Worm (Caenorhabditis elegans) whole organism, dauer: ENCODE data around the gene gar-3.

Source experiments
- unc-62 ChIP-seq: sonication (generic microtip); optimal IDR thresholded peaks from 2 replicates; lab custom pipeline; 2017; ENCODE audit warnings: missing biosample characterization, missing genetic modification reagents, missing genetic modification characterization

Gene gar-3

DNA sequence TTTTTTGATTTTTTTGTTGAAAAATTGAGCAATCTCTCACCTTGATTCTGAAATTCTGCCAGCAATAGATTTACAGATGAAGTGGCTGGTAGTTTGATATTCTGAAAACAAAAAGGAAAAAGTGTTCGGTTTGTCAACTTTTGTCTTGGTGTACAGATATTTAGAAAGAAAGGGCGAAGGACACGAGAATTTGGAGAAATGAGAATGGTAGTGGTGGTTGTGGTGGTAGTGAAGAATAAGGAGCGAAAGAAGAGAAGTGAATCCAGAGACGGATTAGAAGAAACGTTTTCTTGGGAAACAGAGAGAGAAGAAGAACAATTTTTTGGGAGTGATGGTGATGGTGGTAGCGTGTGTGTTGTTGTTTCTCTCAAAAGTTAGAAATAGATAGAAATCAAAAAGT, at the start of gene gar-3:
TSS of gene gar-3 (minus strand) at position 101 of the 400 bp plus-strand sequence.
- no peak for TF ChIP-seq unc-62 (GFP tag; lab: Kevin White, UChicago)

- TF ChIP-seq unc-62 (GFP tag; lab: Kevin White, UChicago), result no peak
Measured at ce11 chrV:14625662-14626061, 46.1 kb upstream of the gar-3 start.

ce11 chrV:14620835-14621234, 41.3 kb upstream of the gar-3 start, which contains the start of gene hot-1:
Gene hot-1 (plus strand): TSS chrV:14621135.
- no peak for TF ChIP-seq unc-62 (GFP tag; lab: Kevin White, UChicago)

DNA sequence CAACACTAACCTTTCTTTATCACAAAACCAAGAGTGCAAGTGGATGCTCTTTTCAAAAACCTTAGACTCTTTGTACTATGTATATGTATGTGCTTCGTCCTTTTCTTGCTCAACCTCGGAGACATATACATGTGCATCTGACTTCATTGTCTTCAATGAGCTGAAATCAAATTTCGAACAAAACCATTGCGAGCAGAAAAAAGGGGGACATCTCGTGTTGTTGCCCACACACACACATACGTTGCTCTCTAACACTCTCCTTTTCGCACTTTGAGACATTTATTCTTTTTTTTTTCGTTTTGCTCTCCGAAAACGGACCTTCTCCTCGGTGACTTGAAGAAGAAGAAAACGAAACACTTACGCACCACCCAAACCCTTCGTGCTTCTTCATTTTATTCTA, 40.8 kb upstream of the gar-3 start:
- TF ChIP-seq unc-62 (GFP tag; lab: Kevin White, UChicago), result no peak

- TF ChIP-seq unc-62 (GFP tag; lab: Kevin White, UChicago), result no peak
Measured at ce11 chrV:14617711-14618110, 38.2 kb upstream of the gar-3 start.

DNA sequence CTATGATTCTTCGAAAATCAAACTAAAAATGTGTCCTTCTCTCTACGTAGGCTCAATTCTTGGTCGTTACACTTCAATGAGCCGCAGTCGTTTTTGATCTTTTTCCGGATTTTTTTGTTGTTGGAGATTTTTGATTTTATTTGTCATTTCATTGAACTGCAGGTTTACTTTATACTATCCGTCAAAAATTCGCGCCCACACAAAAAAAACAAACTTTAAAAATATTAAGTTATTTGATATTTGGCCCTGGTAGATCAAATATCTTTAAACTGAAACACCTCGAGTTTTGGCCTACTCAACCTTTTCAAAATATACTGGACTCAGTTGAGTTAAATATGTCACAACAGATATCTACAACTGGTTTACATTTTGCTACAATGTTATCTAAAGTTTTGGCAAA, 36.2 kb upstream of the gar-3 start:
- no peak for TF ChIP-seq unc-62 (GFP tag; lab: Kevin White, UChicago)

DNA sequence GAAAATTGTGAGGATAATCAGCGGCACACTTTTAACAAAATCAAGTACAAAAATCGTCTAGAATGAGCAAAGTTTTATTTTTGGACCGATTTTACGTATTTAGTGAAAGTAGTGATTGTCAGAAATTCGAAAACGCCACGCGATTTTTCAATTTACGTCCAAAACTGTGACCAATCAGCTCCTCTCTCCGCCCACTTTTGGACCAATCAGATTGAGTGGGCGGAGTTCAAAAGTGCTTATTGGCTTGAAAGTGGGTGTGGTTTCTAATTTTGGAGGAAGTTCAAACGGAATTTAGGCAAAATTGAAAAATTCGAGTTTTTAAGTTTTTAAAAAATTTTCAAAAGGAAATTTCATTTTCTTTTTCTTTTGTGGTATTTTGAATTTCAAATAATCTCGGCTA, 34.9 kb upstream of the gar-3 start:
- TF ChIP-seq unc-62 (GFP tag; lab: Kevin White, UChicago), result no peak

DNA sequence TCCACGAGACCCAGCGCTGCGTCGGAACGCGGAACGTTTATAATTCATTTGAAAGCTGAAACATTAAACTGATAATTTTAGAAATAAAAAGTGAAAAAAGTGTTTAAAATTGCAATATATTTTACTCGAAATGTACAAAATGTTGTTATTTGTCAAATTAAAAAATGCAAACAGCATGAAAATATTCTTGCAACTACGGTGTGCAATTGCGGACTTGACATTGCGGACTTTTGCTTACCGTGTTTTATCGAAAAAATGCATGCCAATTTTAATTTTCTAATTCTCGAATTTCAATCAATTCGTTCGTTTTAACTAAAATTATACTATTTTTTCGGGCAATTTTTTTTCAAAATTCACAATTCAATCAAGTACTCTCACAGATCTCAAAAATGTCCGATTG, 32.6 kb upstream of the gar-3 start, which contains the start of the genes R11H6.5 and ccnk-1:
TSS of gene R11H6.5 (minus strand) at position 55 of the 400 bp plus-strand sequence.
TSS of gene ccnk-1 (plus strand) at position 381 of the 400 bp plus-strand sequence.
- TF ChIP-seq unc-62 (GFP tag; lab: Kevin White, UChicago), result no peak

- TF ChIP-seq unc-62 (GFP tag; lab: Kevin White, UChicago), result no peak
Measured at ce11 chrV:14610781-14611180, 31.3 kb upstream of the gar-3 start.

DNA sequence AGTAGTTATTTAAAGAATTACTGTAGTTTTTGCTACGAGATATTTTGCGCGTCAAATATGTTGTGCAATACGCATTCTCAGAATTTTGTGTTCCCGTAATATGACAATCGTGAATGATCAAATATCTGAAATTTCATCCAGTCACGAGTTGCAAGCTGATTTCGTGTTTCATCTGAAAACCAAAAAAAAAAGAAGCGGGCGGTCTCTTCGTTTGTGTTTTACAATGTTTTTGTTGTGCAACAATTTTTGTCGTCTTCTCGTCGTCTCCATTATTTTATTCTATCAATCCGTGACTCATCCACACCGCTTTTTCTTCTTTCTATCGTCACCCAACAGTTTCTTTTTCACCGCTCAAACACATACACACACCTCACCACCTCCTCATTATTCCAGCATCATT, 30.1 kb upstream of the gar-3 start, which contains the start of gene R11H6.4:
TSS of gene R11H6.4 (plus strand) at position 301 of the 400 bp plus-strand sequence.
- TF ChIP-seq unc-62 (GFP tag; lab: Kevin White, UChicago), result no peak

- no peak for TF ChIP-seq unc-62 (GFP tag; lab: Kevin White, UChicago)
Measured at ce11 chrV:14603755-14604154, 24.2 kb upstream of the gar-3 start.

ce11 chrV:14599972-14600371, 20.5 kb upstream of the gar-3 start, which contains the start of gene glb-22:
Gene glb-22 (plus strand): TSS chrV:14600272.
- TF ChIP-seq unc-62 (GFP tag; lab: Kevin White, UChicago), result no peak

DNA sequence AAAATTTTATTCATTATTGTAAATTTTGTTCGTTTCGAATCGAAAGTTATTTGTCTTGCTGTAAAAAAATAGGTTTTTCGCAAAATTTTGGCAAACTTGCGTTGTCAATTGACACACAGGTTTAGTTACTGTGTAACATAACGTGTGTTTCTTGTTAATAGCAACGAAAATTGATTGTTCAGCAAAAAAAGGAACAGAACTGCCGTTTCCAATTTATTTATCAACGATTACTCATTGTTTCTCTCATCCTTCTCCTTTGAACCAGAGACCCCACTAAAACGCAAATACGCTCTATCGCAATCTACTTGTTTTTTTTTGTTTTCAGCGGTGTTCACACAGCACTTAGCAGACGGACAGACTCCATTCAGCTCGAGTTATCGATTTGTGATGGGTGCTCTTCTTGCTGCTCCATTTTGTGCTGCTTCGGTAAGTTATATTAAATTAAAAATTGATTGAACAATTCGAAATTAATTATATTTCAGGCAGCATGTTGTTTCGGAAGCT, 18.2 kb upstream of the gar-3 start, which contains the start of gene R11H6.2:
TSS of gene R11H6.2 (plus strand) at position 326 of the 504 bp plus-strand sequence.
- no peak for TF ChIP-seq unc-62 (GFP tag; lab: Kevin White, UChicago)

- no peak for TF ChIP-seq unc-62 (GFP tag; lab: Kevin White, UChicago)
Measured at ce11 chrV:14597005-14597680, 17.6 kb upstream of the gar-3 start, which contains the start of gene pes-9. Gene pes-9 (minus strand): TSS chrV:14597034.

DNA sequence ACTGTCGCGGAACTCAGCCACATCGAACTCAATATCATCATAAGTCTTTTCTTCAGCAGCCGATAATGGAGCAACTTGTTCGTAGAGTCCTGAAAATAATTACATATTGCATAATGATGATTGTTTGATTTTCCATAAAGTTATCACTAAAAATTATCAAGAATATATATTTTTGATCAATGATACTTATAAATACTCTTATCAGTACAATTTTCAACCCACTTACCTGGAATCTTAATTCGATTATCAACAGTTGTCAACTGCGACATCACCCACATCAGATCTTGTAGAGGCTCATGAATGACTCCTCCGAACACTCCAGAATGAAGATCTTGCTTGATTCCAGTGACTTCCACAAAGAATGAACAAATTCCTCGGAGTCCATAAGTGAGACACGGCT, 16.5 kb upstream of the gar-3 start:
- TF ChIP-seq unc-62 (GFP tag; lab: Kevin White, UChicago), result no peak

ce11 chrV:14594943-14595342, 15.4 kb upstream of the gar-3 start:
- no peak for TF ChIP-seq unc-62 (GFP tag; lab: Kevin White, UChicago)

ce11 chrV:14594103-14594502, 14.6 kb upstream of the gar-3 start:
- no peak for TF ChIP-seq unc-62 (GFP tag; lab: Kevin White, UChicago)
